Fruit fly (Drosophila melanogaster) whole organism, embryonic: Measurements from ENCODE around the gene alphaTub67C.

Source experiments
- BtbVII ChIP-seq: fragments of 200-800 bp; sonication (Bioruptor generic); optimal IDR thresholded peaks from 3 replicates; lab custom pipeline; 2017; ENCODE audit warnings: missing biosample characterization, mild to moderate bottlenecking, missing genetic modification characterization
- Bteb2 ChIP-seq: fragments of 200-800 bp; sonication (Bioruptor generic); optimal IDR thresholded peaks from 2 replicates; lab custom pipeline; 2016; ENCODE audit warnings: missing biosample characterization, missing genetic modification characterization
- CG10462 ChIP-seq: fragments of 200-800 bp; sonication (Bioruptor generic); optimal IDR thresholded peaks from 2 replicates; lab custom pipeline; 2016; ENCODE audit warnings: missing biosample characterization, missing genetic modification characterization
- CG11093 ChIP-seq: fragments of 200-800 bp; sonication (Bioruptor generic); IDR thresholded peaks from 3 replicates; pipeline ENCODE4 v1.3.6; 2022; ENCODE audit warnings: missing biosample characterization, missing genetic modification characterization
- CG11504 ChIP-seq: fragments of 200-800 bp; sonication (Bioruptor generic); optimal IDR thresholded peaks from 3 replicates; lab custom pipeline; 2019; ENCODE audit warnings: missing biosample characterization, mild to moderate bottlenecking, missing genetic modification characterization, moderate library complexity
- CG13296 ChIP-seq: fragments of 200-800 bp; sonication (Bioruptor generic); optimal IDR thresholded peaks from 3 replicates; lab custom pipeline; 2018; ENCODE audit warnings: missing biosample characterization, mild to moderate bottlenecking, missing genetic modification characterization
- CG14667 ChIP-seq: fragments of 200-800 bp; sonication (Bioruptor generic); IDR thresholded peaks from 2 replicates; pipeline ENCODE4 v1.3.6; 2022; ENCODE audit warnings: missing biosample characterization, missing genetic modification characterization
- CG14860 ChIP-seq: fragments of 200-800 bp; sonication (Bioruptor generic); IDR thresholded peaks from 3 replicates; pipeline ENCODE4 v1.3.6; 2022; ENCODE audit warnings: missing biosample characterization, missing genetic modification characterization; ENCODE audit not compliant: partially characterized antibody
- CG31441 ChIP-seq: fragments of 200-800 bp; sonication (Bioruptor generic); IDR thresholded peaks from 2 replicates; pipeline ENCODE4 v1.3.6; 2022; ENCODE audit warnings: missing biosample characterization, missing genetic modification characterization
- CG3281 ChIP-seq: fragments of 200-800 bp; sonication (Bioruptor generic); optimal IDR thresholded peaks from 3 replicates; lab custom pipeline; 2017; ENCODE audit warnings: missing biosample characterization, mild to moderate bottlenecking, missing genetic modification characterization
- CG3726 ChIP-seq: fragments of 200-800 bp; sonication (Bioruptor generic); IDR thresholded peaks from 3 replicates; pipeline ENCODE4, ENCODE4 v1.3.6; 2022; ENCODE audit warnings: missing biosample characterization, missing genetic modification characterization
- CG4424 ChIP-seq: fragments of 200-800 bp; sonication (Bioruptor generic); optimal IDR thresholded peaks from 3 replicates; lab custom pipeline; 2016; ENCODE audit warnings: missing biosample characterization, missing genetic modification characterization
- CG7987 ChIP-seq: fragments of 200-800 bp; sonication (Bioruptor generic); optimal IDR thresholded peaks from 2 replicates; lab custom pipeline; 2018; ENCODE audit warnings: missing biosample characterization, mild to moderate bottlenecking, missing genetic modification characterization, moderate library complexity
- CG9215 ChIP-seq: fragments of 200-800 bp; sonication (Bioruptor generic); IDR thresholded peaks from 2 replicates; pipeline ENCODE4 v1.3.6; 2022; ENCODE audit warnings: missing biosample characterization, missing genetic modification characterization
- CG9437 ChIP-seq: fragments of 200-800 bp; sonication (Bioruptor generic); optimal IDR thresholded peaks from 2 replicates; lab custom pipeline; 2018; ENCODE audit warnings: missing biosample characterization, mild to moderate bottlenecking, missing genetic modification characterization
- Eip74EF ChIP-seq, 2 experiments: fragments of 200-800 bp in 1 of 2; fragments of >200 bp in 1 of 2; sonication (Bioruptor generic) in 1 of 2; optimal IDR thresholded peaks; 2 replicates each; lab custom pipeline; 2017 to 2019; ENCODE audit warnings: missing biosample characterization in 2 of 2, missing genetic modification characterization in 2 of 2, mild to moderate bottlenecking in 1 of 2, moderate library complexity in 1 of 2
- H15 ChIP-seq: fragments of 200-800 bp; sonication (Bioruptor generic); IDR thresholded peaks from 3 replicates; pipeline ENCODE4 v1.3.6; 2022; ENCODE audit warnings: missing biosample characterization, missing genetic modification characterization
- HmgZ ChIP-seq: fragments of 200-800 bp; sonication (Bioruptor generic); optimal IDR thresholded peaks from 2 replicates; lab custom pipeline; 2018; ENCODE audit warnings: missing biosample characterization, mild to moderate bottlenecking, missing genetic modification characterization
- Hmr ChIP-seq: fragments of 200-800 bp; sonication (Bioruptor generic); optimal IDR thresholded peaks from 3 replicates; lab custom pipeline; 2017; ENCODE audit warnings: mild to moderate bottlenecking, missing biosample characterization, missing genetic modification reagents, missing genetic modification characterization
- Kr ChIP-seq: fragments of 200-800 bp; sonication (Bioruptor generic); optimal IDR thresholded peaks from 2 replicates; lab custom pipeline; 2017; ENCODE audit warnings: missing biosample characterization, mild to moderate bottlenecking, missing genetic modification characterization
- NC2β ChIP-seq: fragments of 200-800 bp; sonication (Bioruptor generic); optimal IDR thresholded peaks from 2 replicates; lab custom pipeline; 2016; ENCODE audit warnings: missing biosample characterization, missing genetic modification characterization
- Optix ChIP-seq: fragments of 200-800 bp; sonication (Bioruptor generic); IDR thresholded peaks from 3 replicates; pipeline ENCODE4 v1.3.6; 2022; ENCODE audit warnings: missing biosample characterization, missing genetic modification characterization
- Pdp1 ChIP-seq, 2 experiments: fragments of 200-800 bp; sonication (Bioruptor generic); optimal IDR thresholded peaks; 3 replicates each; lab custom pipeline; 2016; ENCODE audit warnings: missing biosample characterization in 2 of 2, missing genetic modification characterization in 2 of 2, mild to moderate bottlenecking in 1 of 2, moderate library complexity in 1 of 2
- Ptx1 ChIP-seq: fragments of 200-800 bp; sonication (Bioruptor generic); IDR thresholded peaks from 2 replicates; pipeline ENCODE4 v1.3.6; 2022; ENCODE audit warnings: missing biosample characterization, missing genetic modification characterization
- Sin3A ChIP-seq: fragments of >200 bp; optimal IDR thresholded peaks from 2 replicates; lab custom pipeline; 2018
- Sry-β ChIP-seq: fragments of 200-800 bp; sonication (Bioruptor generic); optimal IDR thresholded peaks from 2 replicates; lab custom pipeline; 2018; ENCODE audit warnings: missing biosample characterization, mild to moderate bottlenecking, missing genetic modification characterization, moderate library complexity
- Sry-δ ChIP-seq: fragments of 200-800 bp; sonication (Bioruptor generic); optimal IDR thresholded peaks from 2 replicates; lab custom pipeline; 2016; ENCODE audit warnings: missing biosample characterization, missing genetic modification characterization
- TFAM ChIP-seq: fragments of 200-800 bp; sonication (Bioruptor generic); optimal IDR thresholded peaks from 2 replicates; lab custom pipeline; 2017; ENCODE audit warnings: missing biosample characterization, missing genetic modification characterization, inconsistent platforms
- al ChIP-seq: fragments of 200-800 bp; sonication (Bioruptor generic); IDR thresholded peaks from 2 replicates; pipeline ENCODE4 v1.3.6; 2022; ENCODE audit warnings: missing biosample characterization, missing genetic modification characterization
- bab2 ChIP-seq: fragments of 200-800 bp; sonication (Bioruptor generic); optimal IDR thresholded peaks from 2 replicates; lab custom pipeline; 2016; ENCODE audit warnings: missing biosample characterization, missing genetic modification characterization
- bsh ChIP-seq, 2 experiments: fragments of 200-800 bp; sonication (Bioruptor generic); optimal IDR thresholded peaks; 2 replicates each; lab custom pipeline; 2017 to 2018; ENCODE audit warnings: mild to moderate bottlenecking in 2 of 2, missing biosample characterization in 2 of 2, missing genetic modification characterization in 2 of 2, moderate library complexity in 1 of 2
- btn ChIP-seq: fragments of 200-800 bp; sonication (Bioruptor generic); optimal IDR thresholded peaks from 2 replicates; lab custom pipeline; 2016; ENCODE audit warnings: missing biosample characterization, missing genetic modification characterization
- cg ChIP-seq: fragments of 200-800 bp; sonication (Bioruptor generic); optimal IDR thresholded peaks from 3 replicates; lab custom pipeline; 2019; ENCODE audit warnings: missing biosample characterization, mild to moderate bottlenecking, missing genetic modification characterization, moderate library complexity
- corto ChIP-seq: fragments of 200-800 bp; sonication (Bioruptor generic); optimal IDR thresholded peaks from 2 replicates; lab custom pipeline; 2016; ENCODE audit warnings: missing biosample characterization, mild to moderate bottlenecking, missing genetic modification characterization, moderate library complexity
- crc ChIP-seq: fragments of 200-800 bp; sonication (Bioruptor generic); optimal IDR thresholded peaks from 2 replicates; lab custom pipeline; 2016; ENCODE audit warnings: missing biosample characterization, missing genetic modification characterization
- dpn ChIP-seq, 2 experiments: fragments of 200-800 bp; sonication (Bioruptor generic); optimal IDR thresholded peaks; 3 replicates each; lab custom pipeline; 2016; ENCODE audit warnings: missing biosample characterization in 2 of 2, missing genetic modification characterization in 2 of 2
- ems ChIP-seq: fragments of 200-800 bp; sonication (Bioruptor generic); optimal IDR thresholded peaks from 3 replicates; lab custom pipeline; 2016; ENCODE audit warnings: missing biosample characterization, missing genetic modification characterization
- gcm2 ChIP-seq: fragments of 200-800 bp; sonication (Bioruptor generic); optimal IDR thresholded peaks from 2 replicates; lab custom pipeline; 2016; ENCODE audit warnings: missing biosample characterization, missing genetic modification characterization
- gsb-n ChIP-seq: fragments of 200-800 bp; sonication (Bioruptor generic); optimal IDR thresholded peaks from 3 replicates; lab custom pipeline; 2018; ENCODE audit warnings: missing biosample characterization, mild to moderate bottlenecking, missing genetic modification characterization
- lbe ChIP-seq: fragments of 200-800 bp; sonication (Bioruptor generic); optimal IDR thresholded peaks from 2 replicates; lab custom pipeline; 2016; ENCODE audit warnings: missing biosample characterization, mild to moderate bottlenecking, missing genetic modification characterization
- mam ChIP-seq: fragments of 200-800 bp; sonication (Bioruptor generic); optimal IDR thresholded peaks from 3 replicates; lab custom pipeline; 2016; ENCODE audit warnings: missing biosample characterization, missing genetic modification characterization
- onecut ChIP-seq: fragments of 200-800 bp; sonication (Bioruptor generic); IDR thresholded peaks from 2 replicates; pipeline ENCODE4 v1.3.6; 2022; ENCODE audit warnings: missing biosample characterization, missing genetic modification characterization
- peb ChIP-seq: fragments of 200-800 bp; sonication (Bioruptor generic); IDR thresholded peaks from 2 replicates; pipeline ENCODE4 v1.3.6; 2022; ENCODE audit warnings: missing biosample characterization, missing genetic modification characterization
- repo ChIP-seq: fragments of 200-800 bp; sonication (Bioruptor generic); optimal IDR thresholded peaks from 2 replicates; lab custom pipeline; 2016; ENCODE audit warnings: missing biosample characterization, missing genetic modification characterization
- ro ChIP-seq: fragments of 200-800 bp; sonication (Bioruptor generic); IDR thresholded peaks from 2 replicates; pipeline ENCODE4 v1.3.6; 2022; ENCODE audit warnings: missing biosample characterization, missing genetic modification characterization
- ssp ChIP-seq: fragments of 200-800 bp; sonication (Bioruptor generic); IDR thresholded peaks from 2 replicates; pipeline ENCODE4 v1.3.6; 2022; ENCODE audit warnings: missing biosample characterization, missing genetic modification characterization
- stwl ChIP-seq: fragments of 200-800 bp; sonication (Bioruptor generic); optimal IDR thresholded peaks from 3 replicates; lab custom pipeline; 2018; ENCODE audit warnings: missing biosample characterization, mild to moderate bottlenecking, missing genetic modification characterization, moderate library complexity
- tup ChIP-seq: fragments of 200-800 bp; sonication (Bioruptor generic); optimal IDR thresholded peaks from 2 replicates; lab custom pipeline; 2016; ENCODE audit warnings: missing biosample characterization, mild to moderate bottlenecking, missing genetic modification characterization, moderate library complexity
- unpg ChIP-seq: fragments of 200-800 bp; sonication (Bioruptor generic); optimal IDR thresholded peaks from 3 replicates; lab custom pipeline; 2018; ENCODE audit warnings: missing biosample characterization, mild to moderate bottlenecking, missing genetic modification characterization, moderate library complexity
- vvl ChIP-seq: fragments of 200-800 bp; sonication (Bioruptor generic); IDR thresholded peaks from 2 replicates; pipeline ENCODE4 v1.3.6; 2022; ENCODE audit warnings: missing biosample characterization, missing genetic modification characterization
- zfh1 ChIP-seq: fragments of 200-800 bp; sonication (Bioruptor generic); IDR thresholded peaks from 3 replicates; pipeline ENCODE4 v1.3.6; 2022; ENCODE audit warnings: missing biosample characterization, missing genetic modification characterization
- zfh2 ChIP-seq: fragments of 200-800 bp; sonication (Bioruptor generic); optimal IDR thresholded peaks from 2 replicates; lab custom pipeline; 2016; ENCODE audit warnings: missing biosample characterization, missing genetic modification characterization

alphaTub67C gene

dm6 chr3L:9698193-9698642 lies 17.1 kb downstream of the alphaTub67C start, which contains the start of gene Ubc4 (continued):
- TF ChIP-seq Pdp1 (GFP tag; optimal IDR thresholded peaks at IDR 0.05; lab: Kevin White, UChicago) (peak in 1 of 2 experiments; percentile 72), NC2β (GFP tag; lab: Kevin White, UChicago) (no peak), gcm2 (GFP tag; lab: Kevin White, UChicago) (no peak), CG3726 (GFP tag; lab: Robert Waterston, UW) (no peak), crc (GFP tag; lab: Kevin White, UChicago) (no peak), stwl (tag; lab: Kevin White, UChicago) (peak; percentile 54), CG13296 (GFP tag; lab: Kevin White, UChicago) (no peak), Sry-β (GFP tag; lab: Kevin White, UChicago) (peak; percentile 38), gsb-n (no peak), CG31441 (GFP tag; lab: Robert Waterston, UW) (no peak), HmgZ (tag; lab: Kevin White, UChicago) (peak; percentile 55), onecut (GFP tag; lab: Robert Waterston, UW) (no peak), CG7987 (peak; percentile 3), zfh2 (peak; percentile 20), dpn (GFP tag; optimal IDR thresholded peaks at IDR 0.05; lab: Kevin White, UChicago) (peak in 1 of 2 experiments; percentile 2), zfh1 (GFP tag; lab: Robert Waterston, UW) (no peak), CG4424 (GFP tag; lab: Kevin White, UChicago) (no peak), Ptx1 (no peak), lbe (no peak), ssp (GFP tag; lab: Robert Waterston, UW) (no peak), tup (no peak), al (no peak), unpg (GFP tag; lab: Kevin White, UChicago) (no peak), bsh (GFP tag; optimal IDR thresholded peaks at IDR 0.05; lab: Kevin White, UChicago) (no peak), mam (GFP tag; lab: Kevin White, UChicago) (peak; percentile 26), repo (GFP tag; lab: Kevin White, UChicago) (peak; percentile 8), peb (GFP tag; lab: Robert Waterston, UW) (no peak), Kr (GFP tag; lab: Kevin White, UChicago) (no peak), CG14860 (GFP tag; lab: Robert Waterston, UW) (peak; percentile 70), ems (GFP tag; lab: Kevin White, UChicago) (no peak), CG3281 (no peak), H15 (GFP tag; lab: Robert Waterston, UW) (no peak), vvl (GFP tag; lab: Robert Waterston, UW) (peak; percentile 58), TFAM (no peak), Hmr (GFP tag; lab: Kevin White, UChicago) (no peak), ro (GFP tag; lab: Robert Waterston, UW) (no peak), CG14667 (GFP tag; lab: Robert Waterston, UW) (no peak), Sin3A (lab: Kevin White, UChicago) (peak; percentile 18), CG9215 (GFP tag; lab: Robert Waterston, UW) (no peak), CG10462 (GFP tag; lab: Kevin White, UChicago) (no peak), Bteb2 (GFP tag; lab: Kevin White, UChicago) (no peak), bab2 (GFP tag; lab: Kevin White, UChicago) (no peak), CG11093 (GFP tag; lab: Robert Waterston, UW) (no peak), cg (GFP tag; lab: Kevin White, UChicago) (no peak), Optix (no peak), BtbVII (no peak), Sry-δ (peak; percentile 86), Eip74EF (GFP tag; optimal IDR thresholded peaks at IDR 0.05; lab: Kevin White, UChicago) (no peak), CG11504 (tag; lab: Kevin White, UChicago) (no peak), btn (GFP tag; lab: Kevin White, UChicago) (no peak), corto (GFP tag; lab: Kevin White, UChicago) (no peak), CG9437 (GFP tag; lab: Kevin White, UChicago) (no peak)
